Worm (Caenorhabditis elegans) whole organism, young adult: ENCODE data around the gene fbxb-104.
"Not testable (repeated sequence)": the region's sequence is repeated elsewhere in the genome, so short reads cannot be mapped to it uniquely, and the experiment has no call there.

Experiments used
- B0035.1 ChIP-seq: sonication (generic microtip); optimal IDR thresholded peaks from 2 replicates; lab custom pipeline; 2016; ENCODE audit warnings: missing genetic modification characterization, mild to moderate bottlenecking, missing compliant biosample characterization, missing genotype, missing genetic modification reagents
- B0261.1 ChIP-seq: sonication (generic microtip); optimal IDR thresholded peaks from 2 replicates; lab custom pipeline; 2016; ENCODE audit warnings: mild to moderate bottlenecking, missing genetic modification characterization, moderate library complexity, missing compliant biosample characterization
- D2030.7 ChIP-seq: fragments of 200-800 bp; sonication (Bioruptor generic); IDR thresholded peaks from 2 replicates; pipeline ENCODE4 v1.3.6; 2022; ENCODE audit warnings: missing genetic modification reagents, missing genetic modification characterization, missing compliant biosample characterization
- F23B12.7 ChIP-seq: sonication (generic microtip); optimal IDR thresholded peaks from 2 replicates; lab custom pipeline; 2017; ENCODE audit warnings: missing genetic modification characterization, mild to moderate bottlenecking, missing compliant biosample characterization, antibody characterized with exemption, moderate library complexity; ENCODE audit not compliant: insufficient read depth
- F37B4.10 ChIP-seq: fragments of 200-800 bp; sonication (Bioruptor generic); IDR thresholded peaks from 2 replicates; pipeline ENCODE4 v1.3.6; 2022; ENCODE audit warnings: missing genetic modification characterization, missing compliant biosample characterization
- F49E8.2 ChIP-seq: sonication (generic microtip); optimal IDR thresholded peaks from 3 replicates; lab custom pipeline; 2017; ENCODE audit warnings: missing genetic modification characterization, mild to moderate bottlenecking, missing compliant biosample characterization, antibody characterized with exemption, moderate library complexity; ENCODE audit not compliant: insufficient read depth
- F57C9.4 ChIP-seq: sonication (generic microtip); optimal IDR thresholded peaks from 2 replicates; lab custom pipeline; 2017; ENCODE audit warnings: mild to moderate bottlenecking, missing genetic modification characterization, missing compliant biosample characterization
- K11D2.4 ChIP-seq: fragments of 200-800 bp; sonication (Bioruptor generic); IDR thresholded peaks from 2 replicates; pipeline ENCODE4 v1.3.6; 2022; ENCODE audit warnings: missing genetic modification reagents, missing genetic modification characterization, missing compliant biosample characterization
- K12H6.12 ChIP-seq: fragments of 200-800 bp; sonication (Bioruptor generic); optimal IDR thresholded peaks from 2 replicates; lab custom pipeline; 2018; ENCODE audit warnings: mild to moderate bottlenecking, missing genetic modification characterization, missing compliant biosample characterization
- Y53F4B.3 ChIP-seq: fragments of 200-800 bp; sonication (Bioruptor generic); IDR thresholded peaks from 2 replicates; pipeline ENCODE4 v1.3.6; 2022; ENCODE audit warnings: missing genetic modification reagents, missing genetic modification characterization, missing compliant biosample characterization
- Y79H2A.3 ChIP-seq: fragments of 200-800 bp; sonication (Bioruptor generic); conservative IDR thresholded peaks from 2 replicates; pipeline ENCODE4 v1.3.6; 2022; ENCODE audit warnings: missing genetic modification reagents, missing genetic modification characterization, missing compliant biosample characterization
- ZK185.1 ChIP-seq: sonication (generic microtip); optimal IDR thresholded peaks from 2 replicates; lab custom pipeline; 2016; ENCODE audit warnings: mild to moderate bottlenecking, missing genetic modification characterization, missing compliant biosample characterization; ENCODE audit not compliant: poor library complexity, severe bottlenecking
- aptf-2 ChIP-seq: fragments of 200-800 bp; sonication (Bioruptor generic); conservative IDR thresholded peaks from 2 replicates; pipeline ENCODE4 v1.3.6; 2022; ENCODE audit warnings: missing genetic modification reagents, missing genetic modification characterization, missing compliant biosample characterization
- aptf-3 ChIP-seq: fragments of 200-800 bp; sonication (Bioruptor generic); IDR thresholded peaks from 2 replicates; pipeline ENCODE4 v1.3.6; 2022; ENCODE audit warnings: missing genetic modification characterization, missing compliant biosample characterization
- atf-7 ChIP-seq: sonication (generic microtip); optimal IDR thresholded peaks from 2 replicates; lab custom pipeline; 2017; ENCODE audit warnings: mild to moderate bottlenecking, missing genetic modification characterization, missing compliant biosample characterization
- athp-1 ChIP-seq: sonication (generic microtip); optimal IDR thresholded peaks from 2 replicates; lab custom pipeline; 2017; ENCODE audit warnings: mild to moderate bottlenecking, missing genetic modification characterization, missing compliant biosample characterization
- attf-3 ChIP-seq: fragments of 200-800 bp; sonication (Bioruptor generic); conservative IDR thresholded peaks from 2 replicates; pipeline ENCODE4 v1.3.6; 2022; ENCODE audit warnings: missing genetic modification reagents, missing genetic modification characterization, missing compliant biosample characterization
- ceh-27 ChIP-seq: fragments of 200-800 bp; sonication (Bioruptor generic); optimal IDR thresholded peaks from 2 replicates; lab custom pipeline; 2018; ENCODE audit warnings: mild to moderate bottlenecking, missing genetic modification characterization, moderate library complexity, missing compliant biosample characterization
- ceh-79 ChIP-seq: sonication (generic microtip); optimal IDR thresholded peaks from 2 replicates; lab custom pipeline; 2017; ENCODE audit warnings: mild to moderate bottlenecking, missing genetic modification characterization, missing compliant biosample characterization
- efl-1 ChIP-seq: fragments of 150-350 bp; optimal IDR thresholded peaks from 2 replicates; lab custom pipeline; 2014; ENCODE audit warnings: missing biosample characterization, missing genetic modification reagents, missing genetic modification characterization
- ekl-4 ChIP-seq: fragments of 200-800 bp; sonication (Bioruptor generic); IDR thresholded peaks from 2 replicates; pipeline ENCODE4 v1.3.6; 2022; ENCODE audit warnings: missing genetic modification reagents, missing genetic modification characterization, missing compliant biosample characterization
- him-1 ChIP-seq: sonication (generic microtip); optimal IDR thresholded peaks from 2 replicates; lab custom pipeline; 2016; ENCODE audit warnings: missing genotype, missing genetic modification reagents, missing genetic modification characterization, missing compliant biosample characterization
- hmg-1.2 ChIP-seq: fragments of 200-800 bp; sonication (Bioruptor generic); IDR thresholded peaks from 2 replicates; pipeline ENCODE4 v1.3.6; 2022; ENCODE audit warnings: missing genetic modification reagents, missing genetic modification characterization, missing compliant biosample characterization
- lag-1 ChIP-seq: fragments of 200-800 bp; sonication (Bioruptor generic); IDR thresholded peaks from 2 replicates; pipeline ENCODE4 v1.3.6; 2022; ENCODE audit warnings: missing genetic modification reagents, missing genetic modification characterization, missing compliant biosample characterization
- let-526 ChIP-seq: fragments of 200-800 bp; sonication (Bioruptor generic); IDR thresholded peaks from 2 replicates; pipeline ENCODE4 v1.3.6; 2022; ENCODE audit warnings: missing genetic modification reagents, missing genetic modification characterization, missing compliant biosample characterization
- let-607 ChIP-seq, 2 experiments: fragments of 200-800 bp in 1 of 2; sonication (Bioruptor generic) in 1 of 2; sonication (generic microtip) in 1 of 2; optimal IDR thresholded peaks; 2 replicates each; lab custom pipeline; 2016 to 2018; ENCODE audit warnings: mild to moderate bottlenecking in 2 of 2, missing compliant biosample characterization in 2 of 2, missing genetic modification characterization in 2 of 2, moderate library complexity in 2 of 2, missing genotype in 1 of 2
- lin-26 ChIP-seq: fragments of 200-800 bp; sonication (Bioruptor generic); IDR thresholded peaks from 2 replicates; pipeline ENCODE4 v1.3.6; 2022; ENCODE audit warnings: missing genetic modification reagents, missing genetic modification characterization, missing compliant biosample characterization
- madf-6 ChIP-seq: fragments of 200-800 bp; sonication (Bioruptor generic); IDR thresholded peaks from 2 replicates; pipeline ENCODE4 v1.3.6; 2022; ENCODE audit warnings: missing genetic modification reagents, missing genetic modification characterization, missing compliant biosample characterization
- madf-8 ChIP-seq: fragments of 200-800 bp; sonication (Bioruptor generic); conservative IDR thresholded peaks from 2 replicates; pipeline ENCODE4 v1.3.6; 2022; ENCODE audit warnings: missing genetic modification reagents, missing genetic modification characterization, missing compliant biosample characterization
- mel-28 ChIP-seq: sonication (generic microtip); optimal IDR thresholded peaks from 2 replicates; lab custom pipeline; 2016; ENCODE audit warnings: borderline replicate concordance, mild to moderate bottlenecking, missing genetic modification characterization, missing compliant biosample characterization
- nfya-2 ChIP-seq: fragments of 200-800 bp; sonication (Bioruptor generic); IDR thresholded peaks from 2 replicates; pipeline ENCODE4 v1.3.6; 2022; ENCODE audit warnings: missing genetic modification reagents, missing genetic modification characterization, missing compliant biosample characterization
- nhr-179 ChIP-seq: sonication (generic microtip); optimal IDR thresholded peaks from 2 replicates; lab custom pipeline; 2016; ENCODE audit warnings: mild to moderate bottlenecking, missing genetic modification characterization, missing compliant biosample characterization
- rcor-1 ChIP-seq: fragments of 200-800 bp; sonication (Bioruptor generic); IDR thresholded peaks from 2 replicates; pipeline ENCODE4 v1.3.6; 2022; ENCODE audit warnings: missing genetic modification reagents, missing genetic modification characterization, missing compliant biosample characterization
- rec-8 ChIP-seq, 2 experiments: sonication (generic microtip); optimal IDR thresholded peaks; 2 replicates each; lab custom pipeline; 2016; ENCODE audit warnings: mild to moderate bottlenecking in 2 of 2, missing genetic modification characterization in 2 of 2, missing genetic modification reagents in 2 of 2, missing genotype in 2 of 2, missing biosample characterization in 1 of 2, missing compliant biosample characterization in 1 of 2, moderate library complexity in 1 of 2
- repo-1 ChIP-seq: sonication (generic microtip); optimal IDR thresholded peaks from 2 replicates; lab custom pipeline; 2017; ENCODE audit warnings: mild to moderate bottlenecking, missing genetic modification characterization, missing compliant biosample characterization
- sea-2 ChIP-seq: fragments of 200-800 bp; sonication (Bioruptor generic); IDR thresholded peaks from 2 replicates; pipeline ENCODE4 v1.3.6; 2022; ENCODE audit warnings: missing genetic modification characterization, missing compliant biosample characterization
- snpc-1.1 ChIP-seq: sonication (generic microtip); optimal IDR thresholded peaks from 2 replicates; lab custom pipeline; 2017; ENCODE audit warnings: missing genetic modification characterization, mild to moderate bottlenecking, missing compliant biosample characterization, antibody characterized with exemption, moderate library complexity, missing genotype, missing genetic modification reagents; ENCODE audit not compliant: insufficient read depth
- snpc-1.3 ChIP-seq: sonication (generic microtip); optimal IDR thresholded peaks from 2 replicates; lab custom pipeline; 2017; ENCODE audit warnings: missing genetic modification characterization, mild to moderate bottlenecking, missing compliant biosample characterization, antibody characterized with exemption, moderate library complexity, missing genotype, missing genetic modification reagents; ENCODE audit not compliant: insufficient read depth
- tbp1 ChIP-seq: fragments of 200-800 bp; sonication (Bioruptor generic); optimal IDR thresholded peaks from 2 replicates; lab custom pipeline; 2018; ENCODE audit warnings: mild to moderate bottlenecking, missing genetic modification characterization, missing compliant biosample characterization
- unc-62 ChIP-seq: fragments of 150-350 bp; optimal IDR thresholded peaks from 2 replicates; lab custom pipeline; 2014; ENCODE audit warnings: missing biosample characterization, missing genetic modification reagents, missing genetic modification characterization
- zim-3 ChIP-seq: sonication (generic microtip); optimal IDR thresholded peaks from 2 replicates; lab custom pipeline; 2017; ENCODE audit warnings: mild to moderate bottlenecking, missing genetic modification characterization, moderate library complexity, missing compliant biosample characterization
- ztf-18 ChIP-seq: sonication (generic microtip); optimal IDR thresholded peaks from 2 replicates; lab custom pipeline; 2016; ENCODE audit warnings: missing genotype, mild to moderate bottlenecking, missing genetic modification characterization, missing compliant biosample characterization
- ztf-25 ChIP-seq: fragments of 200-800 bp; sonication (Bioruptor generic); IDR thresholded peaks from 2 replicates; pipeline ENCODE4 v1.3.6; 2022; ENCODE audit warnings: missing genetic modification reagents, missing genetic modification characterization, missing compliant biosample characterization

Gene fbxb-104

DNA sequence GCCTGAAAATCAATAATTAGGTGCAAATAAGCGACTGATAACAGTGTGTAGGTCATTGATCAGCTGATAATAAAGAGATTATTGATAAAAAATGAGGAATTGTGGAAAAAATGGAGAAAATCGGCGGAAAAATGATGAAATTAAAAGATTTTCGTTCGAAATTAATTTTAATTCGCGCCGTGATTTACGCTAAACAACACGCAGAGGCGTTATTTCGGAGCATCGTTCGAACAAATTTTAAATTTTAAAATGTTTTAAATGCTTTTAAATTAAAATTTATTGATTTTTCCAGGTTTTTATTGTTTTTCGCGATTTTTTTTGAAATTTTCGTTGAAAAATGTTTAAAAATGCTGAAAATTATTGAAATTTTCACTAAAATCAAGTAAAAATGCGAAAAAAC, 22.3 kb upstream of the fbxb-104 start, which contains the start of gene Y49F6B.9:
Gene Y49F6B.9, minus strand, starts transcription at position 2 of the 400 bp plus-strand sequence.
- TF ChIP-seq K11D2.4 (GFP tag; lab: Robert Waterston, UW) (no peak), F37B4.10 (GFP tag; lab: Robert Waterston, UW) (no peak), attf-3 (GFP tag; lab: Robert Waterston, UW) (peak; percentile 85), rec-8 (tag; optimal IDR thresholded peaks at IDR 0.05; lab: Kevin White, UChicago) (no peak), ceh-79 (no peak), sea-2 (GFP tag; lab: Robert Waterston, UW) (no peak), F23B12.7 (tag; lab: Kevin White, UChicago) (no peak), Y53F4B.3 (GFP tag; lab: Robert Waterston, UW) (no peak), efl-1 (peak; percentile 40), F57C9.4 (tag; lab: Kevin White, UChicago) (no peak), let-607 (tag; optimal IDR thresholded peaks at IDR 0.05; lab: Kevin White, UChicago) (no peak), B0035.1 (no peak)

DNA sequence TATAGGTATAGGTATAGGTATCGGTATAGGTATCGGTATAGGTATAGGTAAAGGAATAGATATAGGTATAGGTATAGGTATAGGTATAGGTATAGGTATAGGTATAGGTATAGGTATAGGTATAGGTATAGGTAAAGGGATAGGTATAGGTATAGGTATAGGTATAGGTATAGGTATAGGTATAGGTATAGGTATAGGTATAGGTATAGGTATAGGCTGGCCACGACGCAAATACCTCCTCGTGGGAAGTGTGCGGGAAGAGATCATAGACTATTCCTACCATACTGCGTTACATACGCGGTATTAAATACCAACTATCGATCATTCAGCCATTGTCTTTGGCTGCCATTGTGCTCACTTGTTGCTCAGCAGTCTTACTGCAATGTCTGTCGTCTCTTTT, 13.7 kb upstream of the fbxb-104 start, which contains the start of gene fbxb-112:
Gene fbxb-112, plus strand, starts transcription at position 301 of the 400 bp plus-strand sequence.
- TF ChIP-seq tbp1; snpc-1.1 (tag; lab: Kevin White, UChicago); nhr-179 (tag; lab: Kevin White, UChicago): not testable (repeated sequence)

DNA sequence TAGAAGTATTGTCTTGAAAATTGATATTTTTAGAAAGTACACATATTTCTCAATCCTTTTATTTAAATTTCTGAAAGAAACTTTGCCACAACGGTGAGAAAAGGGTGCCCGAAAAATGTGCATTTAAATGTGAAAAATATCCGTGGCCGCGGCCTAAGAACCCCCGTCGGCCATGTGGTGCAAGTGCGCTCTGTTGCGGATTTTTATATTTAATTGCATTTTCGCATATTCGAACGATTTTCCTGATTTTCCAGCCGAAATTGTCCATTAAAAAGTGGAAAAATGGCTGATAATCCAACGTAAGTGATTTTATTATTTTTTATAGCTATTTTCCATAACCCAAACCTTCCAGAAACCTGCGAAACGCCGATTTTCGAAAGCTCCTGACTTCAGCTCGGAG, 5.2 kb upstream of the fbxb-104 start, which contains the start of gene smu-2:
Gene smu-2, plus strand, starts transcription at position 178 of the 400 bp plus-strand sequence.
- TF ChIP-seq rec-8 (tag; optimal IDR thresholded peaks at IDR 0.05; lab: Kevin White, UChicago) (peak; percentile 14 to 34), hmg-1.2 (GFP tag; lab: Robert Waterston, UW) (peak; percentile 49; the same call in 1 of the 2 replicates), tbp1 (peak; percentile 44), aptf-2 (GFP tag; lab: Robert Waterston, UW) (peak; percentile 66; the same call in 1 of the 2 replicates), aptf-3 (GFP tag; lab: Robert Waterston, UW) (no peak), madf-8 (GFP tag; lab: Robert Waterston, UW) (peak; percentile 39), F49E8.2 (peak; percentile 1), let-607 (tag; optimal IDR thresholded peaks at IDR 0.05; lab: Kevin White, UChicago) (peak in 1 of 2 experiments; percentile 18), ZK185.1 (tag; lab: Kevin White, UChicago) (no peak), ztf-25 (0 out of 2 replicates have a peak, but pooled peaks have one; percentile 32), ekl-4 (GFP tag; lab: Robert Waterston, UW) (no peak), let-526 (GFP tag; lab: Robert Waterston, UW) (0 out of 2 replicates have a peak, but pooled peaks have one; percentile 42), D2030.7 (0 out of 2 replicates have a peak, but pooled peaks have one; percentile 15), mel-28 (tag; lab: Kevin White, UChicago) (no peak), Y79H2A.3 (GFP tag; lab: Robert Waterston, UW) (no peak), him-1 (tag; lab: Kevin White, UChicago) (peak; percentile 51), madf-6 (GFP tag; lab: Robert Waterston, UW) (peak; percentile 56), lin-26 (0 out of 2 replicates have a peak, but pooled peaks have one; percentile 34), unc-62 (GFP tag; lab: Kevin White, UChicago) (no peak), efl-1 (peak; percentile 11), B0261.1 (tag; lab: Kevin White, UChicago) (peak; percentile 1), athp-1 (tag; lab: Kevin White, UChicago) (peak; percentile 70), ztf-18 (tag; lab: Kevin White, UChicago) (peak; percentile 13), atf-7 (tag; lab: Kevin White, UChicago) (no peak), zim-3 (no peak), repo-1 (no peak), lag-1 (GFP tag; lab: Robert Waterston, UW) (no peak), rcor-1 (GFP tag; lab: Robert Waterston, UW) (peak; percentile 35; the same call in 1 of the 2 replicates), nfya-2 (no peak), ceh-27 (GFP tag; lab: Kevin White, UChicago) (peak; percentile 72), K12H6.12 (tag; lab: Kevin White, UChicago) (peak; percentile 35), snpc-1.3 (tag; lab: Kevin White, UChicago) (no peak)
